Worm (Caenorhabditis elegans) whole organism, L4 larva: Measurements from ENCODE around the gene K08E4.3.
A peak's percentile ranks its signal among the peaks of the same experiment; 100 is the strongest.

ENCODE experiments used
- D1046.2 ChIP-seq: fragments of 200-800 bp; sonication (Bioruptor generic); IDR thresholded peaks from 2 replicates; pipeline ENCODE4 v1.3.6; 2022; ENCODE audit warnings: missing genetic modification characterization, missing compliant biosample characterization
- F44E2.7 ChIP-seq: fragments of 200-800 bp; sonication (Bioruptor generic); IDR thresholded peaks from 2 replicates; pipeline ENCODE4 v2.1.2; 2022; ENCODE audit warnings: missing genetic modification characterization, missing compliant biosample characterization
- R02D3.7 ChIP-seq: fragments of 150-350 bp; sonication (generic microtip); optimal IDR thresholded peaks from 3 replicates; lab custom pipeline; 2014; ENCODE audit warnings: missing biosample characterization, missing genetic modification characterization
- T20F7.1 ChIP-seq: fragments of 200-800 bp; sonication (Bioruptor generic); optimal IDR thresholded peaks from 2 replicates; lab custom pipeline; 2018; ENCODE audit warnings: mild to moderate bottlenecking, missing genetic modification characterization, missing compliant biosample characterization
- Y105C5A.15 ChIP-seq: fragments of 200-800 bp; sonication (Bioruptor generic); IDR thresholded peaks from 2 replicates; pipeline ENCODE4 v1.3.6; 2022; ENCODE audit warnings: missing genetic modification characterization, missing compliant biosample characterization
- Y48G9A.11 ChIP-seq: fragments of 200-800 bp; sonication (Bioruptor generic); IDR thresholded peaks from 2 replicates; pipeline ENCODE4 v1.3.6; 2022; ENCODE audit warnings: missing genetic modification reagents, missing genetic modification characterization, missing compliant biosample characterization
- ZK546.5 ChIP-seq, 2 experiments: sonication (generic microtip); optimal IDR thresholded peaks; 2 replicates each; lab custom pipeline; 2017; ENCODE audit warnings: missing biosample characterization in 2 of 2, missing genetic modification characterization in 2 of 2
- aha-1 ChIP-seq: fragments of 150-350 bp; peaks from one replicate; lab custom pipeline; 2014; ENCODE audit warnings: missing biosample characterization, missing genetic modification characterization
- aly-2 ChIP-seq: sonication (generic microtip); optimal IDR thresholded peaks from 2 replicates; lab custom pipeline; 2018; ENCODE audit warnings: missing biosample characterization, missing genetic modification characterization
- ama-1 ChIP-seq: fragments of 150-350 bp; optimal IDR thresholded peaks from 2 replicates; lab custom pipeline; 2014; ENCODE audit warnings: inconsistent platforms, mixed read lengths
- ceh-20 ChIP-seq: fragments of 200-800 bp; sonication (Bioruptor generic); IDR thresholded peaks from 2 replicates; pipeline ENCODE4 v1.3.6; 2022; ENCODE audit warnings: missing genetic modification reagents, missing genetic modification characterization, missing compliant biosample characterization
- ceh-44 ChIP-seq: fragments of 200-800 bp; sonication (Bioruptor generic); IDR thresholded peaks from 2 replicates; pipeline ENCODE4 v1.3.6; 2022; ENCODE audit warnings: missing genetic modification reagents, missing genetic modification characterization, missing compliant biosample characterization
- ceh-62 ChIP-seq: sonication (generic microtip); optimal IDR thresholded peaks from 2 replicates; lab custom pipeline; 2017; ENCODE audit warnings: missing biosample characterization, missing genetic modification characterization
- ces-1 ChIP-seq: fragments of 150-350 bp; sonication (generic microtip); optimal IDR thresholded peaks from 4 replicates; lab custom pipeline; 2014; ENCODE audit warnings: missing biosample characterization, missing genetic modification reagents, missing genetic modification characterization
- cey-2 ChIP-seq: sonication (generic microtip); optimal IDR thresholded peaks from 3 replicates; lab custom pipeline; 2017; ENCODE audit warnings: missing genetic modification characterization, mild to moderate bottlenecking, missing compliant biosample characterization, antibody characterized with exemption, borderline replicate concordance; ENCODE audit not compliant: insufficient read depth
- ctbp-1 ChIP-seq: fragments of 200-800 bp; sonication (Bioruptor generic); IDR thresholded peaks from 2 replicates; pipeline ENCODE4 v1.3.6; 2022; ENCODE audit warnings: missing genetic modification reagents, missing genetic modification characterization, missing compliant biosample characterization
- daf-16 ChIP-seq, 3 experiments: sonication (generic microtip); optimal IDR thresholded peaks; 2 replicates each; lab custom pipeline; 2016 to 2017; ENCODE audit warnings: missing genetic modification characterization in 3 of 3, missing genetic modification reagents in 3 of 3, mild to moderate bottlenecking in 2 of 3, missing compliant biosample characterization in 2 of 3, missing biosample characterization in 1 of 3, moderate library complexity in 1 of 3
- daf-19 ChIP-seq: fragments of 200-800 bp; sonication (Bioruptor generic); conservative IDR thresholded peaks from 2 replicates; pipeline ENCODE4 v1.3.6; 2022; ENCODE audit warnings: missing genetic modification characterization, missing compliant biosample characterization
- dpl-1 ChIP-seq: fragments of 150-350 bp; optimal IDR thresholded peaks from 2 replicates; lab custom pipeline; 2014; ENCODE audit warnings: missing biosample characterization, missing genetic modification reagents, missing genetic modification characterization
- fkh-10 ChIP-seq: fragments of 150-350 bp; optimal IDR thresholded peaks from 2 replicates; lab custom pipeline; 2014; ENCODE audit warnings: missing biosample characterization, missing genetic modification reagents, missing genetic modification characterization
- hif-1 ChIP-seq, 2 experiments: sonication (generic microtip); optimal IDR thresholded peaks; 2 replicates each; lab custom pipeline; 2016 to 2017; ENCODE audit warnings: missing compliant biosample characterization in 2 of 2, missing genetic modification characterization in 2 of 2, missing genetic modification reagents in 2 of 2, missing genotype in 2 of 2, mild to moderate bottlenecking in 1 of 2
- hlh-11 ChIP-seq: fragments of 200-800 bp; sonication (Bioruptor generic); optimal IDR thresholded peaks from 2 replicates; lab custom pipeline; 2018; ENCODE audit warnings: mild to moderate bottlenecking, missing genetic modification characterization, missing compliant biosample characterization
- hlh-30 ChIP-seq: sonication (generic microtip); optimal IDR thresholded peaks from 2 replicates; lab custom pipeline; 2017; ENCODE audit warnings: antibody characterized with exemption, mild to moderate bottlenecking, missing genetic modification characterization, missing compliant biosample characterization; ENCODE audit not compliant: insufficient read depth
- hmg-1.1 ChIP-seq: fragments of 200-800 bp; sonication (Bioruptor generic); IDR thresholded peaks from 2 replicates; pipeline ENCODE4 v1.3.6; 2022; ENCODE audit warnings: missing genetic modification reagents, missing genetic modification characterization, missing compliant biosample characterization
- jun-1 ChIP-seq: fragments of 150-350 bp; optimal IDR thresholded peaks from 2 replicates; lab custom pipeline; 2014; ENCODE audit warnings: missing biosample characterization, missing genetic modification reagents, missing genetic modification characterization
- lin-15B ChIP-seq: fragments of 150-350 bp; sonication (generic microtip); optimal IDR thresholded peaks from 3 replicates; lab custom pipeline; 2014; ENCODE audit warnings: missing biosample characterization, missing genetic modification characterization
- lin-29 ChIP-seq: fragments of 200-800 bp; sonication (Bioruptor generic); IDR thresholded peaks from 2 replicates; pipeline ENCODE4 v1.3.6; 2022; ENCODE audit warnings: missing genetic modification reagents, missing genetic modification characterization, missing compliant biosample characterization
- lin-39 ChIP-seq: fragments of 150-350 bp; optimal IDR thresholded peaks from 2 replicates; lab custom pipeline; 2014; ENCODE audit warnings: missing biosample characterization, missing genetic modification reagents, missing genetic modification characterization
- lsy-2 ChIP-seq, 2 experiments: fragments of 150-350 bp in 1 of 2; sonication (generic microtip) in 1 of 2; optimal IDR thresholded peaks; 2 replicates each; lab custom pipeline; 2014 to 2017; ENCODE audit warnings: missing biosample characterization in 2 of 2, missing genetic modification characterization in 2 of 2
- madf-5 ChIP-seq, 2 experiments: fragments of 200-800 bp; sonication (Bioruptor generic); IDR thresholded peaks; 2 replicates each; pipeline ENCODE4 v1.3.6; 2022; ENCODE audit warnings: missing compliant biosample characterization in 2 of 2, missing genetic modification characterization in 2 of 2
- mep-1 ChIP-seq: fragments of 150-350 bp; sonication (generic microtip); optimal IDR thresholded peaks from 3 replicates; lab custom pipeline; 2014; ENCODE audit warnings: missing biosample characterization, missing genetic modification characterization
- mxl-3 ChIP-seq: fragments of 200-800 bp; sonication (Bioruptor generic); optimal IDR thresholded peaks from 2 replicates; lab custom pipeline; 2018; ENCODE audit warnings: mild to moderate bottlenecking, missing genetic modification characterization, missing compliant biosample characterization
- nhr-10 ChIP-seq: fragments of 150-350 bp; optimal IDR thresholded peaks from 2 replicates; lab custom pipeline; 2014; ENCODE audit warnings: missing biosample characterization, missing genetic modification characterization
- nhr-102 ChIP-seq: sonication (generic microtip); optimal IDR thresholded peaks from 2 replicates; lab custom pipeline; 2016; ENCODE audit warnings: mild to moderate bottlenecking, missing genetic modification characterization, moderate library complexity, missing compliant biosample characterization
- nhr-237 ChIP-seq: sonication (generic microtip); optimal IDR thresholded peaks from 2 replicates; lab custom pipeline; 2017; ENCODE audit warnings: missing biosample characterization, missing genetic modification characterization
- nhr-41 ChIP-seq: fragments of 200-800 bp; sonication (Bioruptor generic); IDR thresholded peaks from 2 replicates; pipeline ENCODE4 v1.3.6; 2022; ENCODE audit warnings: missing genetic modification reagents, missing genetic modification characterization, missing compliant biosample characterization
- nhr-42 ChIP-seq: fragments of 200-800 bp; sonication (Bioruptor generic); IDR thresholded peaks from 2 replicates; pipeline ENCODE4 v1.3.6; 2022; ENCODE audit warnings: missing genetic modification characterization, missing compliant biosample characterization
- nhr-48 ChIP-seq: sonication (generic microtip); optimal IDR thresholded peaks from 2 replicates; lab custom pipeline; 2016; ENCODE audit warnings: mild to moderate bottlenecking, missing genetic modification characterization, missing compliant biosample characterization
- nhr-6 ChIP-seq: fragments of 150-350 bp; optimal IDR thresholded peaks from 2 replicates; lab custom pipeline; 2014; ENCODE audit warnings: missing biosample characterization, missing genetic modification characterization
- nhr-77 ChIP-seq: fragments of 150-350 bp; optimal IDR thresholded peaks from 2 replicates; lab custom pipeline; 2014; ENCODE audit warnings: missing biosample characterization, missing genetic modification characterization
- php-3 ChIP-seq: fragments of 200-800 bp; sonication (Bioruptor generic); IDR thresholded peaks from 2 replicates; pipeline ENCODE4 v1.3.6; 2022; ENCODE audit warnings: missing genetic modification reagents, missing genetic modification characterization, missing compliant biosample characterization
- pqm-1 ChIP-seq: sonication (generic microtip); optimal IDR thresholded peaks from 2 replicates; lab custom pipeline; 2017; ENCODE audit warnings: missing biosample characterization, missing genetic modification characterization
- set-16 ChIP-seq: fragments of 200-800 bp; sonication (Bioruptor generic); IDR thresholded peaks from 2 replicates; pipeline ENCODE4 v1.3.6; 2022; ENCODE audit warnings: missing genetic modification reagents, missing genetic modification characterization, missing compliant biosample characterization
- spr-1 ChIP-seq: sonication (generic microtip); optimal IDR thresholded peaks from 2 replicates; lab custom pipeline; 2016; ENCODE audit warnings: mild to moderate bottlenecking, missing genetic modification characterization, missing compliant biosample characterization
- unc-130 ChIP-seq: sonication (generic microtip); optimal IDR thresholded peaks from 2 replicates; lab custom pipeline; 2016; ENCODE audit warnings: missing genetic modification reagents, missing genetic modification characterization, missing compliant biosample characterization
- unc-39 ChIP-seq: sonication (generic microtip); optimal IDR thresholded peaks from 2 replicates; lab custom pipeline; 2017; ENCODE audit warnings: missing biosample characterization, missing genetic modification characterization
- unc-62 ChIP-seq, 3 experiments: fragments of 150-350 bp in 1 of 3; sonication (generic microtip); optimal IDR thresholded peaks in 2 of 3; peaks in 1 of 3; 1 replicate in 1 of 3; 2 replicates in 2 of 3; lab custom pipeline; 2014 to 2017; ENCODE audit warnings: missing biosample characterization in 3 of 3, missing genetic modification characterization in 3 of 3, missing genetic modification reagents in 3 of 3, missing genotype in 1 of 3
- zag-1 ChIP-seq: fragments of 150-350 bp; optimal IDR thresholded peaks from 2 replicates; lab custom pipeline; 2014; ENCODE audit warnings: missing biosample characterization, missing genetic modification characterization

K08E4.3 gene

DNA sequence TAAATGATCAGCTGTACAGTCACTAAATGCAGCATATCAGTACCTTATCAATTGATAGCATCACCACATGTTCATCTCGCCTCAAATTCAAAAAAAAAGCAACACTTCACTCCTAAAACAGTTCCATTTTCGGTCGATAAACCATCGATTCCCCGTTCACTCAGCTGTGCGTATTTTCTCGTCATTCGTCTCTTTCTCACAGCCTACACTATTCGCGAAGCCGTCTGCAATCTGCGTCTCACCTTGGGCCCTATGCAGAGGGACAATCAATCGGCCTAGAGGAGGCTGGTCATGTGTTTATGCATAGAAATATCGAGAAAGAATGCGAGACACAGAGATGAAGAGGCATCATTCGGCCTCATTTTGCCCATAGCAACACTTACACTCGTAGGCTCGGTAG is 25.2 kb upstream of the K08E4.3 start (continued):
- TF ChIP-seq ama-1 (lab: Kevin White, UChicago) = peak; percentile 37
- peak; percentile 81 for TF ChIP-seq T20F7.1 (GFP tag; lab: Kevin White, UChicago)
- TF ChIP-seq php-3 (GFP tag; lab: Robert Waterston, UW) = peak; percentile 77
- peak; percentile 95 for TF ChIP-seq aha-1 (tag; lab: Kevin White, UChicago)
- no peak for TF ChIP-seq aly-2 (tag; lab: Kevin White, UChicago)
- peak; percentile 20; the same call in 1 of the 2 replicates for TF ChIP-seq nhr-41 (GFP tag; lab: Robert Waterston, UW)
- no peak; the same call in 1 of the 2 replicates for TF ChIP-seq D1046.2
- peak; percentile 79 for TF ChIP-seq nhr-77 (tag; lab: Kevin White, UChicago)
- peak; percentile 56 for TF ChIP-seq dpl-1 (GFP tag; lab: Kevin White, UChicago)
- no peak for TF ChIP-seq Y48G9A.11 (GFP tag; lab: Robert Waterston, UW)
- TF ChIP-seq daf-16 (GFP tag; optimal IDR thresholded peaks at IDR 0.05; lab: Kevin White, UChicago) = peak; percentile 58 to 67
- peak; percentile 93 for TF ChIP-seq daf-16 (tag; optimal IDR thresholded peaks at IDR 0.05; lab: Kevin White, UChicago)
- TF ChIP-seq hlh-11 (tag; lab: Kevin White, UChicago) = peak; percentile 100
- peak; percentile 66; the same call in 1 of the 2 replicates for TF ChIP-seq nhr-42 (GFP tag; lab: Robert Waterston, UW)
- TF ChIP-seq lsy-2 (tag; optimal IDR thresholded peaks at IDR 0.05; lab: Kevin White, UChicago) = peak; percentile 84 to 90
- TF ChIP-seq pqm-1 (tag; lab: Kevin White, UChicago) = peak; percentile 95
- TF ChIP-seq ctbp-1 (GFP tag; lab: Robert Waterston, UW) = peak; percentile 26; the same call in 1 of the 2 replicates
- TF ChIP-seq lin-39 (tag; lab: Kevin White, UChicago) = no peak
- TF ChIP-seq ceh-44 (GFP tag; lab: Robert Waterston, UW) = no peak
- TF ChIP-seq set-16 (GFP tag; lab: Robert Waterston, UW) = peak; percentile 62
- peak in 1 of 2 experiments; percentile 79 for TF ChIP-seq hif-1 (tag; optimal IDR thresholded peaks at IDR 0.05; lab: Kevin White, UChicago)
- no peak for TF ChIP-seq lin-29 (GFP tag; lab: Robert Waterston, UW)
- TF ChIP-seq Y105C5A.15 (GFP tag; lab: Robert Waterston, UW) = no peak
- TF ChIP-seq F44E2.7 (GFP tag; lab: Robert Waterston, UW) = no peak
- peak; percentile 93 for TF ChIP-seq hmg-1.1 (GFP tag; lab: Robert Waterston, UW)
- peak in 1 of 2 experiments; percentile 48 for TF ChIP-seq ZK546.5 (tag; optimal IDR thresholded peaks at IDR 0.05; lab: Kevin White, UChicago)
- TF ChIP-seq lin-15B (tag; lab: Kevin White, UChicago) = no peak
- peak; percentile 33 for TF ChIP-seq cey-2 (tag; lab: Kevin White, UChicago)
- no peak for TF ChIP-seq unc-39 (tag; lab: Kevin White, UChicago)
- TF ChIP-seq daf-19 (GFP tag; lab: Robert Waterston, UW) = no peak
- no peak for TF ChIP-seq R02D3.7 (tag; lab: Kevin White, UChicago)
- TF ChIP-seq ces-1 (GFP tag; lab: Kevin White, UChicago) = no peak
- peak; percentile 73 for TF ChIP-seq ceh-20
- TF ChIP-seq madf-5 (GFP tag; IDR thresholded peaks at IDR 0.05; lab: Robert Waterston, UW) = no peak
- peak; percentile 93 for TF ChIP-seq nhr-10
- peak; percentile 67 for TF ChIP-seq spr-1 (tag; lab: Kevin White, UChicago)
- TF ChIP-seq unc-130 (GFP tag; lab: Kevin White, UChicago) = peak; percentile 22
- TF ChIP-seq nhr-102 (tag; lab: Kevin White, UChicago) = peak; percentile 87
- TF ChIP-seq jun-1 (tag; lab: Kevin White, UChicago) = peak; percentile 86

- TF ChIP-seq daf-16 (GFP tag; optimal IDR thresholded peaks at IDR 0.05; lab: Kevin White, UChicago) (no peak), daf-16 (tag; optimal IDR thresholded peaks at IDR 0.05; lab: Kevin White, UChicago) (peak; percentile 20), hif-1 (tag; optimal IDR thresholded peaks at IDR 0.05; lab: Kevin White, UChicago) (no peak), ceh-62 (tag; lab: Kevin White, UChicago) (no peak), mxl-3 (GFP tag; lab: Kevin White, UChicago) (no peak), hlh-30 (tag; lab: Kevin White, UChicago) (peak; percentile 36), spr-1 (tag; lab: Kevin White, UChicago) (no peak), D1046.2 (no peak), unc-62 (GFP tag; optimal IDR thresholded peaks at IDR 0.05 in 1 of 2; lab: Kevin White, UChicago) (no peak), unc-62 (tag; optimal IDR thresholded peaks at IDR 0.05; lab: Kevin White, UChicago) (no peak), pqm-1 (tag; lab: Kevin White, UChicago) (no peak), fkh-10 (no peak), lin-15B (tag; lab: Kevin White, UChicago) (no peak), nhr-237 (no peak), nhr-77 (tag; lab: Kevin White, UChicago) (peak; percentile 32), zag-1 (tag; lab: Kevin White, UChicago) (no peak), mep-1 (no peak), aha-1 (tag; lab: Kevin White, UChicago) (no peak), nhr-42 (GFP tag; lab: Robert Waterston, UW) (no peak), hmg-1.1 (GFP tag; lab: Robert Waterston, UW) (no peak), nhr-48 (tag; lab: Kevin White, UChicago) (no peak), ZK546.5 (tag; optimal IDR thresholded peaks at IDR 0.05; lab: Kevin White, UChicago) (no peak), nhr-6 (no peak), nhr-10 (no peak)
Measured at ce11 chrIV:12033985-12034384, 23.6 kb upstream of the K08E4.3 start, which contains the start of gene sqst-1. sqst-1 (plus strand) TSS chrIV:12034282.
